Fruit fly (Drosophila melanogaster): Measurements from ENCODE around the gene Hsp60D.
A peak's percentile ranks its signal among the peaks of the same experiment; 100 is the strongest.

Hsp60D gene

DNA sequence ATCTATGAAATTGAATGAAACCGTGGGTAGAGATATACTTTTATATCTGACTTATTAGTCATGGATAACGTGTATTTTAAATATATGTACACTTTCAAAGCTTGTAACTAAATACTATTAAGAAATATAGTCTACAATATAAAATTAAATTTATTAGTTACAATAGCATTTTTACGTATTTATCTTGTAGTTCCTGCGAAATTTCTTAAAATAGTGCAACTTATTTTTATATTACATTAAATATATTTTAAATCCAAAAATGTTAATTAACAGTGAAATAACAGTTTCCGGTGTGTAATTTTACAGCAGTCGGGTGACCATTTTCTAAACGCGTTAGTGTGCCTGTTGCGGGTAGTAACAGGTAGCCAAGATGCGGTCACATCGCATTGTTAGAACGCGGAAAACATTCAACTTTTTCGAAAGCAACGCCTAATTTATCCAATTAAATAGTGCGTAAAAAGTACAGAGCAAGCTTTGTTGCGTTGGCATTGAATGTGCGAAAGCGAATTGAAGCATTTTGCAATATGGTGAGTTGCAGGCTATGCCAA, 50.6 kb downstream of the Hsp60D start, which contains the start of the genes CG10859 and CG7110 (continued):
- TF ChIP-seq dmrt99B (tag; optimal IDR thresholded peaks at IDR 0.05) (peak; percentile 38), E2f2 (GFP tag; IDR thresholded peaks at IDR 0.05) (peak; percentile 89), CG11696 (GFP tag; IDR thresholded peaks at IDR 0.05) (no peak), stwl (tag; optimal IDR thresholded peaks at IDR 0.05) (peak; percentile 87), CG15479 (GFP tag; optimal IDR thresholded peaks at IDR 0.05) (no peak), B-H2 (GFP tag; optimal IDR thresholded peaks at IDR 0.05) (peak; percentile 63), wek (GFP tag; optimal IDR thresholded peaks at IDR 0.05) (peak; percentile 88), CG18764 (GFP tag; optimal IDR thresholded peaks at IDR 0.05) (peak; percentile 20), pb (GFP tag; optimal IDR thresholded peaks at IDR 0.05) (peak; percentile 27), mirr (GFP tag; optimal IDR thresholded peaks at IDR 0.05) (peak; percentile 55), CG12104 (GFP tag; optimal IDR thresholded peaks at IDR 0.05) (peak; percentile 41), MTF-1 (GFP tag; optimal IDR thresholded peaks at IDR 0.05; ENCODE audit: borderline replicate concordance) (peak; percentile 39), Antp (GFP tag; optimal IDR thresholded peaks at IDR 0.05) (no peak), odd (GFP tag; optimal IDR thresholded peaks at IDR 0.05) (peak; percentile 60), Nf-YB (GFP tag; optimal IDR thresholded peaks at IDR 0.05) (peak; percentile 10), Hr51 (GFP tag; optimal IDR thresholded peaks at IDR 0.05) (peak in 1 of 2 experiments; percentile 46), gce (GFP tag; IDR thresholded peaks at IDR 0.05) (no peak), amos (GFP tag; IDR thresholded peaks at IDR 0.05; ENCODE audit: partially characterized antibody) (peak; percentile 30; the same call in 1 of the 2 replicates), sens (GFP tag) (peak; percentile 21), pros (GFP tag; optimal IDR thresholded peaks at IDR 0.05) (no peak), dmrt11E (tag; optimal IDR thresholded peaks at IDR 0.05) (peak; percentile 31), danr (GFP tag; IDR thresholded peaks at IDR 0.05) (no peak), CG14667 (GFP tag; IDR thresholded peaks at IDR 0.05) (no peak), CG8388 (GFP tag; optimal IDR thresholded peaks at IDR 0.05) (peak; percentile 35), fru (optimal IDR thresholded peaks at IDR 0.05) (no peak), mld (GFP tag; IDR thresholded peaks at IDR 0.05; ENCODE audit: partially characterized antibody) (no peak), CG18262 (tag; optimal IDR thresholded peaks at IDR 0.05) (peak; percentile 32), ci (GFP tag; IDR thresholded peaks at IDR 0.05) (peak; percentile 88), Lhr (GFP tag; optimal IDR thresholded peaks at IDR 0.05) (peak; percentile 50), CG15696 (tag; optimal IDR thresholded peaks at IDR 0.05) (no peak), CG42726 (GFP tag; IDR thresholded peaks at IDR 0.05; ENCODE audit: partially characterized antibody) (no peak), CG6765 (GFP tag; optimal IDR thresholded peaks at IDR 0.05) (peak; percentile 72), CG6272 (GFP tag; IDR thresholded peaks at IDR 0.05) (no peak), nmo (GFP tag; optimal IDR thresholded peaks at IDR 0.05) (peak; percentile 51), Xrp1 (GFP tag; IDR thresholded peaks at IDR 0.05) (no peak), CG11504 (tag; optimal IDR thresholded peaks at IDR 0.05) (peak; percentile 48), Xbp1 (GFP tag; optimal IDR thresholded peaks at IDR 0.05) (peak; percentile 4), inv (GFP tag; IDR thresholded peaks at IDR 0.05; ENCODE audit: partially characterized antibody) (no peak), Atf6 (GFP tag; IDR thresholded peaks at IDR 0.05) (peak; percentile 42; the same call in 1 of the 2 replicates), lbe (GFP tag; optimal IDR thresholded peaks at IDR 0.05) (no peak), pfk (GFP tag; optimal IDR thresholded peaks at IDR 0.05) (peak; percentile 26), CG2889 (GFP tag; IDR thresholded peaks at IDR 0.05) (no peak), chinmo (GFP tag; IDR thresholded peaks at IDR 0.05; ENCODE audit: partially characterized antibody) (no peak), pan (optimal IDR thresholded peaks at IDR 0.05) (no peak), pan (GFP tag; optimal IDR thresholded peaks at IDR 0.05 in 1 of 2, IDR thresholded peaks at IDR 0.05 in 1 of 2) (peak in 1 of 2 experiments; percentile 10), CG15269 (tag; optimal IDR thresholded peaks at IDR 0.05) (peak; percentile 33), hkb (optimal IDR thresholded peaks at IDR 0.05) (no peak), hkb (GFP tag; IDR thresholded peaks at IDR 0.05) (peak; percentile 53), NfI (GFP tag; optimal IDR thresholded peaks at IDR 0.05) (peak; percentile 78), CG3281 (GFP tag; optimal IDR thresholded peaks at IDR 0.05) (peak; percentile 69)
